Fruit fly (Drosophila melanogaster) whole organism, embryonic: ENCODE data around the gene CG12009.

Experiments
- Adf1 ChIP-seq: fragments of 200-800 bp; sonication (Bioruptor generic); IDR thresholded peaks from 2 replicates; pipeline ENCODE4 v1.3.6; 2022; ENCODE audit warnings: missing biosample characterization, missing genetic modification characterization
- CG11560 ChIP-seq: fragments of 200-800 bp; sonication (Bioruptor generic); IDR thresholded peaks from 3 replicates; pipeline ENCODE4 v1.3.6; 2022; ENCODE audit warnings: missing biosample characterization, missing genetic modification characterization
- CG11696 ChIP-seq: fragments of 200-800 bp; sonication (Bioruptor generic); IDR thresholded peaks from 2 replicates; pipeline ENCODE4 v1.3.6; 2022; ENCODE audit warnings: missing biosample characterization, missing genetic modification characterization
- CG1233 ChIP-seq: fragments of 200-800 bp; sonication (Bioruptor generic); optimal IDR thresholded peaks from 4 replicates; lab custom pipeline; 2018; ENCODE audit warnings: missing biosample characterization, mild to moderate bottlenecking, missing genetic modification characterization
- CG12942 ChIP-seq: fragments of 200-800 bp; sonication (Bioruptor generic); optimal IDR thresholded peaks from 3 replicates; lab custom pipeline; 2016; ENCODE audit warnings: missing biosample characterization, missing genetic modification characterization
- CG13123 ChIP-seq: fragments of 200-800 bp; sonication (Bioruptor generic); optimal IDR thresholded peaks from 2 replicates; lab custom pipeline; 2016; ENCODE audit warnings: missing biosample characterization, missing genetic modification characterization
- CG14710 ChIP-seq: fragments of 200-800 bp; sonication (Bioruptor generic); optimal IDR thresholded peaks from 3 replicates; lab custom pipeline; 2019; ENCODE audit warnings: missing biosample characterization, mild to moderate bottlenecking, missing genetic modification characterization, moderate library complexity
- CG17328 ChIP-seq: fragments of 200-800 bp; sonication (Bioruptor generic); IDR thresholded peaks from 2 replicates; pipeline ENCODE4 v1.3.6; 2022; ENCODE audit warnings: missing biosample characterization, missing genetic modification characterization
- CG17361 ChIP-seq: fragments of 200-800 bp; sonication (Bioruptor generic); IDR thresholded peaks from 3 replicates; pipeline ENCODE4 v1.3.6; 2022; ENCODE audit warnings: missing biosample characterization, missing genetic modification characterization
- CG18619 ChIP-seq: fragments of 200-800 bp; sonication (Bioruptor generic); optimal IDR thresholded peaks from 3 replicates; lab custom pipeline; 2017; ENCODE audit warnings: missing biosample characterization, mild to moderate bottlenecking, missing genetic modification characterization
- CG2678 ChIP-seq: fragments of 200-800 bp; sonication (Bioruptor generic); optimal IDR thresholded peaks from 3 replicates; lab custom pipeline; 2019; ENCODE audit warnings: missing biosample characterization, mild to moderate bottlenecking, missing genetic modification characterization, moderate library complexity
- CG2712 ChIP-seq: fragments of 200-800 bp; optimal IDR thresholded peaks from 3 replicates; lab custom pipeline; 2019; ENCODE audit warnings: missing biosample characterization, mild to moderate bottlenecking, missing genetic modification characterization, moderate library complexity
- CG30020 ChIP-seq: fragments of 200-800 bp; optimal IDR thresholded peaks from 2 replicates; lab custom pipeline; 2019; ENCODE audit warnings: missing biosample characterization, mild to moderate bottlenecking, missing genetic modification characterization, moderate library complexity
- CG31224 ChIP-seq: fragments of 200-800 bp; sonication (Bioruptor generic); IDR thresholded peaks from 2 replicates; pipeline ENCODE4 v1.3.6; 2022; ENCODE audit warnings: missing biosample characterization, missing genetic modification characterization
- CG31365 ChIP-seq: fragments of 200-800 bp; sonication (Bioruptor generic); optimal IDR thresholded peaks from 2 replicates; lab custom pipeline; 2018; ENCODE audit warnings: missing biosample characterization, mild to moderate bottlenecking, missing genetic modification characterization
- CG6791 ChIP-seq: fragments of 200-800 bp; sonication (Bioruptor generic); IDR thresholded peaks from 3 replicates; pipeline ENCODE4 v1.3.6; 2022; ENCODE audit warnings: missing biosample characterization, missing genetic modification characterization; ENCODE audit not compliant: partially characterized antibody
- CG6813 ChIP-seq: fragments of 200-800 bp; sonication (Bioruptor generic); optimal IDR thresholded peaks from 2 replicates; lab custom pipeline; 2017; ENCODE audit warnings: missing biosample characterization, missing genetic modification characterization, mild to moderate bottlenecking, moderate library complexity, missing genetic modification reagents
- CG9727 ChIP-seq: fragments of 200-800 bp; sonication (Bioruptor generic); optimal IDR thresholded peaks from 3 replicates; lab custom pipeline; 2017; ENCODE audit warnings: missing biosample characterization, mild to moderate bottlenecking, missing genetic modification characterization
- CHES-1-like ChIP-seq: fragments of 200-800 bp; sonication (Bioruptor generic); optimal IDR thresholded peaks from 2 replicates; lab custom pipeline; 2016; ENCODE audit warnings: missing biosample characterization, missing genetic modification characterization
- D19B ChIP-seq: fragments of 200-800 bp; sonication (Bioruptor generic); optimal IDR thresholded peaks from 2 replicates; lab custom pipeline; 2017; ENCODE audit warnings: missing biosample characterization, mild to moderate bottlenecking, missing genetic modification characterization
- Dip3 ChIP-seq: fragments of 200-800 bp; sonication (Bioruptor generic); optimal IDR thresholded peaks from 3 replicates; lab custom pipeline; 2016; ENCODE audit warnings: missing biosample characterization, missing genetic modification characterization
- HLH4C ChIP-seq: fragments of 200-800 bp; sonication (Bioruptor generic); IDR thresholded peaks from 3 replicates; pipeline ENCODE4 v1.3.6; 2022; ENCODE audit warnings: missing biosample characterization, missing genetic modification characterization; ENCODE audit not compliant: partially characterized antibody
- HmgZ ChIP-seq: fragments of 200-800 bp; sonication (Bioruptor generic); optimal IDR thresholded peaks from 2 replicates; lab custom pipeline; 2018; ENCODE audit warnings: missing biosample characterization, mild to moderate bottlenecking, missing genetic modification characterization
- Hmr ChIP-seq: fragments of 200-800 bp; sonication (Bioruptor generic); optimal IDR thresholded peaks from 3 replicates; lab custom pipeline; 2017; ENCODE audit warnings: mild to moderate bottlenecking, missing biosample characterization, missing genetic modification reagents, missing genetic modification characterization
- Hr78 ChIP-seq, 2 experiments: fragments of 200-800 bp in 1 of 2; fragments of >200 bp in 1 of 2; sonication (Bioruptor generic) in 1 of 2; optimal IDR thresholded peaks; 2 replicates each; lab custom pipeline; 2017 to 2019; ENCODE audit warnings: missing biosample characterization in 2 of 2, missing genetic modification characterization in 2 of 2, mild to moderate bottlenecking in 1 of 2, moderate library complexity in 1 of 2
- MBD-R2 ChIP-seq: fragments of 200-800 bp; sonication (Bioruptor generic); IDR thresholded peaks from 2 replicates; pipeline ENCODE4 v1.3.6; 2022; ENCODE audit warnings: missing biosample characterization, missing genetic modification characterization
- Sry-β ChIP-seq: fragments of 200-800 bp; sonication (Bioruptor generic); optimal IDR thresholded peaks from 2 replicates; lab custom pipeline; 2018; ENCODE audit warnings: missing biosample characterization, mild to moderate bottlenecking, missing genetic modification characterization, moderate library complexity
- Xrp1 ChIP-seq: fragments of 200-800 bp; sonication (Bioruptor generic); IDR thresholded peaks from 2 replicates; pipeline ENCODE4 v1.3.6; 2022; ENCODE audit warnings: missing biosample characterization, missing genetic modification characterization
- ash1 ChIP-seq: fragments of 200-800 bp; sonication (Bioruptor generic); optimal IDR thresholded peaks from 2 replicates; lab custom pipeline; 2018; ENCODE audit warnings: missing biosample characterization, mild to moderate bottlenecking, missing genetic modification characterization
- ato ChIP-seq: fragments of 200-800 bp; sonication (Bioruptor generic); IDR thresholded peaks from 2 replicates; pipeline ENCODE4 v1.3.6; 2022; ENCODE audit warnings: missing biosample characterization, missing genetic modification characterization; ENCODE audit not compliant: partially characterized antibody
- az2 ChIP-seq: fragments of 200-800 bp; sonication (Bioruptor generic); optimal IDR thresholded peaks from 3 replicates; lab custom pipeline; 2016; ENCODE audit warnings: missing biosample characterization, missing genetic modification characterization
- chinmo ChIP-seq: fragments of 200-800 bp; sonication (Bioruptor generic); IDR thresholded peaks from 4 replicates; pipeline ENCODE4 v1.3.6; 2022; ENCODE audit warnings: missing biosample characterization, missing genetic modification characterization; ENCODE audit not compliant: partially characterized antibody
- croc ChIP-seq: fragments of 200-800 bp; sonication (Bioruptor generic); conservative IDR thresholded peaks from 3 replicates; pipeline ENCODE4 v1.3.6; 2022; ENCODE audit warnings: missing biosample characterization, missing genetic modification characterization
- dmrt11E ChIP-seq: fragments of 200-800 bp; sonication (Bioruptor generic); optimal IDR thresholded peaks from 3 replicates; lab custom pipeline; 2018; ENCODE audit warnings: missing biosample characterization, mild to moderate bottlenecking, missing genetic modification characterization, moderate library complexity
- en ChIP-seq: fragments of 200-800 bp; sonication (Bioruptor generic); optimal IDR thresholded peaks from 2 replicates; lab custom pipeline; 2016; ENCODE audit warnings: missing biosample characterization, missing genetic modification characterization
- fd3F ChIP-seq: fragments of 200-800 bp; sonication (Bioruptor generic); optimal IDR thresholded peaks from 2 replicates; lab custom pipeline; 2018; ENCODE audit warnings: missing biosample characterization, mild to moderate bottlenecking, missing genetic modification characterization, moderate library complexity
- gro ChIP-seq: fragments of 200-800 bp; sonication (Bioruptor generic); optimal IDR thresholded peaks from 2 replicates; lab custom pipeline; 2016; ENCODE audit warnings: missing biosample characterization, missing genetic modification characterization
- lmd ChIP-seq: fragments of 200-800 bp; sonication (Bioruptor generic); IDR thresholded peaks from 2 replicates; pipeline ENCODE4 v1.3.6; 2022; ENCODE audit warnings: missing biosample characterization, missing genetic modification characterization
- mam ChIP-seq: fragments of 200-800 bp; sonication (Bioruptor generic); optimal IDR thresholded peaks from 3 replicates; lab custom pipeline; 2016; ENCODE audit warnings: missing biosample characterization, missing genetic modification characterization
- mld ChIP-seq: fragments of 200-800 bp; sonication (Bioruptor generic); IDR thresholded peaks from 3 replicates; pipeline ENCODE4 v1.3.6; 2022; ENCODE audit warnings: missing biosample characterization, missing genetic modification characterization; ENCODE audit not compliant: partially characterized antibody
- nom ChIP-seq: fragments of 200-800 bp; sonication (Bioruptor generic); optimal IDR thresholded peaks from 2 replicates; lab custom pipeline; 2017; ENCODE audit warnings: missing biosample characterization, missing genetic modification characterization, mild to moderate bottlenecking, moderate library complexity, missing genetic modification reagents
- pfk ChIP-seq: fragments of 200-800 bp; sonication (Bioruptor generic); optimal IDR thresholded peaks from 2 replicates; lab custom pipeline; 2018; ENCODE audit warnings: missing biosample characterization, mild to moderate bottlenecking, missing genetic modification characterization, moderate library complexity
- prd ChIP-seq, 3 experiments: fragments of >200 bp in 2 of 3; fragments of 200-800 bp in 1 of 3; sonication (Bioruptor generic) in 1 of 3; optimal IDR thresholded peaks in 2 of 3; IDR thresholded peaks in 1 of 3; 2 replicates in 2 of 3; 3 replicates in 1 of 3; pipeline versions ENCODE4 v1.3.6 to Lab custom; 2017 to 2022; ENCODE audit warnings: missing biosample characterization in 1 of 3, missing genetic modification characterization in 1 of 3
- ro ChIP-seq: fragments of 200-800 bp; sonication (Bioruptor generic); IDR thresholded peaks from 2 replicates; pipeline ENCODE4 v1.3.6; 2022; ENCODE audit warnings: missing biosample characterization, missing genetic modification characterization
- sima ChIP-seq: fragments of 200-800 bp; sonication (Bioruptor generic); optimal IDR thresholded peaks from 2 replicates; lab custom pipeline; 2016; ENCODE audit warnings: missing biosample characterization, missing genetic modification characterization
- stwl ChIP-seq: fragments of 200-800 bp; sonication (Bioruptor generic); optimal IDR thresholded peaks from 3 replicates; lab custom pipeline; 2018; ENCODE audit warnings: missing biosample characterization, mild to moderate bottlenecking, missing genetic modification characterization, moderate library complexity
- unc-4 ChIP-seq: fragments of 200-800 bp; sonication (Bioruptor generic); IDR thresholded peaks from 2 replicates; pipeline ENCODE4 v1.3.6; 2022; ENCODE audit warnings: missing biosample characterization, missing genetic modification characterization; ENCODE audit not compliant: partially characterized antibody
- usp ChIP-seq: fragments of >200 bp; optimal IDR thresholded peaks from 2 replicates; lab custom pipeline; 2017; ENCODE audit warnings: missing biosample characterization, missing genetic modification characterization
- wor ChIP-seq: fragments of 200-800 bp; sonication (Bioruptor generic); IDR thresholded peaks from 2 replicates; pipeline ENCODE4 v1.3.6; 2022; ENCODE audit warnings: missing biosample characterization, missing genetic modification characterization

CG12009 gene

DNA sequence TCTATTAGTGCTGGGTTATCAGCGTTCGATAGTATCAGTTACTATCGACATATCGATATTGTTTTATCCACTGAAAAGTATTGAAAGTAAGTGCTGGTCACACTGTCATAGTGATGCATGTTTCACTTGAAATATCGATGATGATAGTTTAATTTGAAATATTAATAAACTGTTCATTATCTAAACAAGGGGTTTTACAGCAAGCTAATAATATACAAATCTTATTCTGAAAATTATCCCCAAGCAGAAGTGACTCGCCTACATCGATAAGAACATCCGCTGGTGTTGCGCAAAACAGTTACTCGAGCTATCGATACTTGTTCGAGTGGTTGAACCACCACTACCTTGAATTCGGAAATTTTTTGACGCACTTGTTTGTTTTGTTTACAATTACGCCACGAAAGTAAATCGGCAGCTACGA lies 28.0 kb downstream of the CG12009 start, which contains the start of the genes PIG-C, CG12016 and Dpm2 (continued):
- 0 out of 2 replicates have a peak, but pooled peaks have one; percentile 28 for TF ChIP-seq CG17328 (GFP tag; lab: Robert Waterston, UW)
- TF ChIP-seq CG1233 (GFP tag; lab: Kevin White, UChicago): peak; percentile 26
- TF ChIP-seq chinmo (GFP tag; lab: Robert Waterston, UW): peak; percentile 95
- peak; percentile 58 for TF ChIP-seq croc (GFP tag; lab: Robert Waterston, UW)
- no peak for TF ChIP-seq CG2678 (tag; lab: Kevin White, UChicago)
- no peak for TF ChIP-seq wor (GFP tag; lab: Robert Waterston, UW)
- peak; percentile 84 for TF ChIP-seq Sry-β (GFP tag; lab: Kevin White, UChicago)
- peak; percentile 48 for TF ChIP-seq Dip3
- TF ChIP-seq HmgZ (tag; lab: Kevin White, UChicago): peak; percentile 78
- TF ChIP-seq CG6791 (GFP tag; lab: Robert Waterston, UW): peak; percentile 95
- TF ChIP-seq stwl (tag; lab: Kevin White, UChicago): peak; percentile 92
- TF ChIP-seq CG17361: peak; percentile 79
- TF ChIP-seq prd (optimal IDR thresholded peaks at IDR 0.05; lab: Kevin White, UChicago): no peak
- peak; percentile 76 for TF ChIP-seq prd (GFP tag; IDR thresholded peaks at IDR 0.05; lab: Robert Waterston, UW)
- TF ChIP-seq sima: no peak
- peak; percentile 53; the same call in 1 of the 2 replicates for TF ChIP-seq CG31224 (GFP tag; lab: Robert Waterston, UW)
- TF ChIP-seq CG11560 (tag; lab: Robert Waterston, UW): peak; percentile 38; the same call in 1 of the 3 replicates
- no peak for TF ChIP-seq usp
- peak; percentile 93 for TF ChIP-seq CHES-1-like (GFP tag; lab: Kevin White, UChicago)
- TF ChIP-seq CG12942: peak; percentile 42
- TF ChIP-seq CG11696: no peak
- TF ChIP-seq lmd (GFP tag; lab: Robert Waterston, UW): peak; percentile 65; the same call in 1 of the 2 replicates
- TF ChIP-seq fd3F (GFP tag; lab: Kevin White, UChicago): peak; percentile 12
- TF ChIP-seq CG18619 (GFP tag; lab: Kevin White, UChicago): peak; percentile 47
- TF ChIP-seq mam: peak; percentile 78
- TF ChIP-seq CG2712 (tag; lab: Kevin White, UChicago): peak; percentile 81
- TF ChIP-seq ro (GFP tag; lab: Robert Waterston, UW): no peak
- 0 out of 2 replicates have a peak, but pooled peaks have one; percentile 14 for TF ChIP-seq Adf1
- TF ChIP-seq ato (GFP tag; lab: Robert Waterston, UW): peak; percentile 91
- peak; percentile 43 for TF ChIP-seq dmrt11E (tag; lab: Kevin White, UChicago)
- TF ChIP-seq CG30020: peak; percentile 62
- no peak for TF ChIP-seq CG31365 (tag; lab: Kevin White, UChicago)
- TF ChIP-seq Hmr (GFP tag; lab: Kevin White, UChicago): no peak
- TF ChIP-seq CG13123: peak; percentile 50
- peak; percentile 24 for TF ChIP-seq nom
- peak; percentile 98 for TF ChIP-seq unc-4 (GFP tag; lab: Robert Waterston, UW)
- peak; percentile 95 for TF ChIP-seq HLH4C (GFP tag; lab: Robert Waterston, UW)
- peak; percentile 83 for TF ChIP-seq gro (GFP tag; lab: Kevin White, UChicago)
- peak; percentile 35 for TF ChIP-seq en
- no peak for TF ChIP-seq D19B (GFP tag; lab: Kevin White, UChicago)
- peak; percentile 89 for TF ChIP-seq MBD-R2 (GFP tag; lab: Robert Waterston, UW)
- no peak for TF ChIP-seq Hr78 (GFP tag; optimal IDR thresholded peaks at IDR 0.05; lab: Kevin White, UChicago)
- TF ChIP-seq az2 (GFP tag; lab: Kevin White, UChicago): peak; percentile 71
- peak; percentile 50 for TF ChIP-seq CG9727 (GFP tag; lab: Kevin White, UChicago)
- TF ChIP-seq pfk (GFP tag; lab: Kevin White, UChicago): no peak
- no peak for TF ChIP-seq ash1 (GFP tag; lab: Kevin White, UChicago)
- TF ChIP-seq Xrp1 (GFP tag; lab: Robert Waterston, UW): peak; percentile 53; the same call in 1 of the 2 replicates
- no peak for TF ChIP-seq CG6813 (GFP tag; lab: Kevin White, UChicago)
- TF ChIP-seq mld: peak; percentile 79; the same call in 2 of the 3 replicates
- TF ChIP-seq CG14710 (tag; lab: Kevin White, UChicago): peak; percentile 88
